Fruit fly (Drosophila melanogaster): ENCODE measurements around the gene GstD1.

Gene GstD1

DNA sequence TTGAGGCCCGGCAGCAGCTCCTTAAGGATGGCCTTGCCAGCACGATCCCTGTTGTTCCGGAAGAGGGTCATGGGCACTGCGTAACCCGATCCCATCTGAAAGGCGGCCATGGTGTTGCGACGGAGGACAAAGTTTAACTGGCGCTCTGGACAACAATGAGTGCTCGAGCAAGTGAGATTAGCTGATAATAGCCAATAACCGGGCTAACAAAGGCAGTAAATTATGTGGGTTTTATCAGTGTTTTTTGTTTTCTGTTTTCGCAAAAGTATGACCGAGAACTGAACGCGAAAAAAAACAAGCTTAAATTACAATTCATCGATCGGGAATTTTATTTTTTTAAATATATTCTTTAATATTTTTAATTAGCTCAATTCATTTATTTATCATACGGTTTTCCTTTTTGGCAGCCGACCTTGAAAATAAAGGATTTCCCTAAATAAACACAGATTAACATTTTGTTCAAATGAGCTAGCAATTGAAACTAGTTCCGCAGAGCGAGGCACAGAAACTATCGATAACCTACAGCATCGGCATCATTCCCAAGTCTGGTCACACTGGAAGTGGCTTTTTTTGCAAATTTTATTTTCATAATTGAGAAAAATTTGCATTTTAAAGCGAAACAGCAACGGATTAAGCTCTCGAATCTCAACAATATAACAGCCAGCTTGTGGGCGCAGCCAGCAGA, 44.3 kb upstream of the GstD1 start, which contains the start of the genes Dip-C and pps (continued):
- no peak for TF ChIP-seq CG10565 (GFP tag; optimal IDR thresholded peaks at IDR 0.05)
- peak; percentile 60 for TF ChIP-seq gcm (GFP tag; optimal IDR thresholded peaks at IDR 0.05)
- no peak for TF ChIP-seq kni (GFP tag; optimal IDR thresholded peaks at IDR 0.05)
- TF ChIP-seq CG7963 (GFP tag; IDR thresholded peaks at IDR 0.05; ENCODE audit: partially characterized antibody): peak; percentile 39; the same call in 1 of the 3 replicates
- TF ChIP-seq tna (GFP tag; IDR thresholded peaks at IDR 0.05; ENCODE audit: partially characterized antibody): no peak
- no peak for TF ChIP-seq CG6254 (GFP tag; optimal IDR thresholded peaks at IDR 0.05)
- no peak for TF ChIP-seq NC2β (GFP tag; optimal IDR thresholded peaks at IDR 0.05)
- TF ChIP-seq amos (GFP tag; IDR thresholded peaks at IDR 0.05; ENCODE audit: partially characterized antibody): peak; percentile 82
- peak; percentile 68; the same call in 2 of the 3 replicates for TF ChIP-seq HLH4C (GFP tag; IDR thresholded peaks at IDR 0.05; ENCODE audit: partially characterized antibody)
- TF ChIP-seq Med (GFP tag): peak; percentile 44
- TF ChIP-seq ham (GFP tag; IDR thresholded peaks at IDR 0.05): no peak
- TF ChIP-seq Sin3A (optimal IDR thresholded peaks at IDR 0.05): peak; percentile 61
- TF ChIP-seq CG12744 (GFP tag; optimal IDR thresholded peaks at IDR 0.05): no peak
- no peak for TF ChIP-seq Bteb2 (GFP tag; optimal IDR thresholded peaks at IDR 0.05)
- no peak for TF ChIP-seq Awh (GFP tag; IDR thresholded peaks at IDR 0.05)
- TF ChIP-seq stwl (tag; optimal IDR thresholded peaks at IDR 0.05): peak; percentile 91
- no peak for TF ChIP-seq ase (GFP tag; IDR thresholded peaks at IDR 0.05)
- peak; percentile 81 for TF ChIP-seq CG6791 (GFP tag; IDR thresholded peaks at IDR 0.05; ENCODE audit: partially characterized antibody)
- no peak for TF ChIP-seq CG12155 (GFP tag; optimal IDR thresholded peaks at IDR 0.05)
- no peak for TF ChIP-seq Mes4 (GFP tag; optimal IDR thresholded peaks at IDR 0.05)
- TF ChIP-seq BEAF-32 (GFP tag; optimal IDR thresholded peaks at IDR 0.05): peak; percentile 82
- no peak for TF ChIP-seq Hmr (GFP tag; optimal IDR thresholded peaks at IDR 0.05)
- TF ChIP-seq mirr (GFP tag; optimal IDR thresholded peaks at IDR 0.05): peak; percentile 23
- peak; percentile 20; the same call in 1 of the 2 replicates for TF ChIP-seq E2f2 (GFP tag; IDR thresholded peaks at IDR 0.05)
- no peak for TF ChIP-seq Abd-B (GFP tag; optimal IDR thresholded peaks at IDR 0.05)
- TF ChIP-seq CG1529 (GFP tag; optimal IDR thresholded peaks at IDR 0.05): no peak
- no peak for TF ChIP-seq NK7.1 (GFP tag; optimal IDR thresholded peaks at IDR 0.05)
- no peak for TF ChIP-seq CG2678 (tag; optimal IDR thresholded peaks at IDR 0.05)
- TF ChIP-seq B-H1 (GFP tag; IDR thresholded peaks at IDR 0.05): no peak
- TF ChIP-seq CG17361 (GFP tag; IDR thresholded peaks at IDR 0.05): no peak
- peak; percentile 60 for TF ChIP-seq Sry-δ (GFP tag; optimal IDR thresholded peaks at IDR 0.05)
- TF ChIP-seq run (tag; optimal IDR thresholded peaks at IDR 0.05): no peak
- no peak for TF ChIP-seq kay (GFP tag; optimal IDR thresholded peaks at IDR 0.05)
- no peak for TF ChIP-seq Chrac-16 (GFP tag; optimal IDR thresholded peaks at IDR 0.05)
- no peak for TF ChIP-seq mld (GFP tag; IDR thresholded peaks at IDR 0.05; ENCODE audit: partially characterized antibody)
- peak; percentile 43 for TF ChIP-seq nom (GFP tag; optimal IDR thresholded peaks at IDR 0.05)
- no peak for TF ChIP-seq CG11456 (GFP tag; IDR thresholded peaks at IDR 0.05)
- TF ChIP-seq CG8765 (GFP tag; IDR thresholded peaks at IDR 0.05): no peak
- no peak for TF ChIP-seq CG12299 (tag; optimal IDR thresholded peaks at IDR 0.05)
- TF ChIP-seq Dp (GFP tag; optimal IDR thresholded peaks at IDR 0.05): peak; percentile 29
- no peak for TF ChIP-seq Camta (GFP tag; optimal IDR thresholded peaks at IDR 0.05)
- TF ChIP-seq Xbp1 (GFP tag; optimal IDR thresholded peaks at IDR 0.05): peak; percentile 3
- peak; percentile 59 for TF ChIP-seq exex (tag; optimal IDR thresholded peaks at IDR 0.05)
- TF ChIP-seq Mad (GFP tag; optimal IDR thresholded peaks at IDR 0.05): no peak
- no peak for TF ChIP-seq CG7372 (GFP tag; IDR thresholded peaks at IDR 0.05)
- TF ChIP-seq Drgx (GFP tag; IDR thresholded peaks at IDR 0.05): no peak
- TF ChIP-seq inv (GFP tag; IDR thresholded peaks at IDR 0.05; ENCODE audit: partially characterized antibody): peak; percentile 65
- TF ChIP-seq CHES-1-like (GFP tag; optimal IDR thresholded peaks at IDR 0.05): no peak
- TF ChIP-seq MBD-R2 (GFP tag; IDR thresholded peaks at IDR 0.05): peak; percentile 84
- no peak for TF ChIP-seq dati (GFP tag; IDR thresholded peaks at IDR 0.05)
